Fruit fly (Drosophila melanogaster): Measurements from ENCODE around the gene CG9399.

DNA sequence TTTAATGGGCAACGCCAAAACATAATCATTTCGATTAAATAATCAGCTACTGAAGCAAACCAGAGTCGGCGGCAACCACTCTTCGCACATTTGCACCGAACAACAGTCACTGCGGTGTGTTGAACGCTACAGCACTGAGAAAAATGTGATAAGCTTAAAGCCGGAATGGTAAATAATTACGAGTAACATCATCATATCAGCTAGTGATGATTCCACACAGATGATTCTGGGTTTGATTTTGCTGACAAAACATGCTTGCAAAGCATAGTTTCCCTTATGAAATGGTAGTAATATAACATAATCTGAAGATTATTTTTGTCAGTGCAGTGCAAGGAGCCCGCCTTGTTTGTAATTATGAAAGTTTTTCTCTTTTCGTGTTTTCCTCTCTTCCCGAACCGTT, 24.1 kb upstream of the CG9399 start:
- no peak for TF ChIP-seq EcR (GFP tag; optimal IDR thresholded peaks at IDR 0.05)
- TF ChIP-seq D1 (tag; optimal IDR thresholded peaks at IDR 0.05) = peak; percentile 20
- peak; percentile 75 for TF ChIP-seq CG9948 (tag; optimal IDR thresholded peaks at IDR 0.05)
- TF ChIP-seq CG32121 (GFP tag; IDR thresholded peaks at IDR 0.05) = peak; percentile 76
- peak; percentile 94 for TF ChIP-seq CG8301 (tag; optimal IDR thresholded peaks at IDR 0.05)
- peak; percentile 6 for TF ChIP-seq CG13204 (GFP tag; optimal IDR thresholded peaks at IDR 0.05)
- peak; percentile 27 for TF ChIP-seq Snoo (tag; optimal IDR thresholded peaks at IDR 0.05)
- TF ChIP-seq CG17806 (tag; optimal IDR thresholded peaks at IDR 0.05) = peak; percentile 75
- TF ChIP-seq CG12605 (GFP tag; IDR thresholded peaks at IDR 0.05) = peak; percentile 73
- peak; percentile 92 for TF ChIP-seq CG14655 (GFP tag; optimal IDR thresholded peaks at IDR 0.05)

Data from whole organism, pupa.